Fruit fly (Drosophila melanogaster): ENCODE data around the gene mxt.

- TF ChIP-seq CG8478 (optimal IDR thresholded peaks at IDR 0.05) (no peak), CTCF (optimal IDR thresholded peaks at IDR 0.05) (no peak)
Measured at dm6 chr2L:4895902-4896301, 48.8 kb upstream of the mxt start.

All from S2 (cell line).